Worm (Caenorhabditis elegans): ENCODE results near the gene K02E2.1.

The K02E2.1 gene

DNA sequence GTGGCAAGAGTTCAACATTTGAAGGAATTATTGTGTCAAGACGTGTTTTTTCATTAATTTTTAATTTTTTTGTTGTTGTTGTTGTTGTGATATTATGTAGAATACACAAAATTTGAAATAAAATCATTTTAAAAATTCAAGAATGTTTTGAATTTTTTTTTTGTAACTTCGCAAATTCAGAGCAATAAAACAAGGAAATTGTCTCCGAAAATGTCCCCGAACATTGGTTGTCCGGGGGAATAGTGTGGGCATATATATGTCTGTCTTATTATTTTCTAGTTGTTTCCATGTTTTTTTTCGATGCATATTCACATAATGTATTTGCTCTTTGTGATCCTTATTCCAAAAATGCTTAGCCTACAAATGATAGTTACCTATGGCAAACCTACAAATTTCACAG, 39.8 kb upstream of the K02E2.1 start, which contains the start of gene clec-262:
clec-262 (plus strand) TSS at position 301 of the 400 bp plus-strand sequence.
- TF ChIP-seq hlh-12 (tag; optimal IDR thresholded peaks at IDR 0.05) (no peak), B0261.1 (tag; optimal IDR thresholded peaks at IDR 0.05) (no peak), lin-26 (GFP tag; IDR thresholded peaks at IDR 0.05) (no peak), ceh-27 (GFP tag; optimal IDR thresholded peaks at IDR 0.05) (no peak), tlf-1 (GFP tag; optimal IDR thresholded peaks at IDR 0.05) (no peak), ceh-40 (GFP tag; IDR thresholded peaks at IDR 0.05) (no peak), B0336.3 (GFP tag; IDR thresholded peaks at IDR 0.05) (no peak), ets-4 (GFP tag; optimal IDR thresholded peaks at IDR 0.05) (no peak), Y95B8A.8 (GFP tag; IDR thresholded peaks at IDR 0.05) (no peak), lin-35 (GFP tag; optimal IDR thresholded peaks at IDR 0.05) (no peak), lir-1 (GFP tag; conservative IDR thresholded peaks at IDR 0.05) (no peak), bed-1 (GFP tag; IDR thresholded peaks at IDR 0.05) (no peak), attf-5 (GFP tag; optimal IDR thresholded peaks at IDR 0.05) (no peak), B0035.1 (tag; optimal IDR thresholded peaks at IDR 0.05) (no peak), aptf-2 (GFP tag; conservative IDR thresholded peaks at IDR 0.05) (no peak), nhr-120 (GFP tag; IDR thresholded peaks at IDR 0.05) (no peak), die-1 (tag; optimal IDR thresholded peaks at IDR 0.05) (no peak), K12H6.12 (tag; optimal IDR thresholded peaks at IDR 0.05) (no peak)

DNA sequence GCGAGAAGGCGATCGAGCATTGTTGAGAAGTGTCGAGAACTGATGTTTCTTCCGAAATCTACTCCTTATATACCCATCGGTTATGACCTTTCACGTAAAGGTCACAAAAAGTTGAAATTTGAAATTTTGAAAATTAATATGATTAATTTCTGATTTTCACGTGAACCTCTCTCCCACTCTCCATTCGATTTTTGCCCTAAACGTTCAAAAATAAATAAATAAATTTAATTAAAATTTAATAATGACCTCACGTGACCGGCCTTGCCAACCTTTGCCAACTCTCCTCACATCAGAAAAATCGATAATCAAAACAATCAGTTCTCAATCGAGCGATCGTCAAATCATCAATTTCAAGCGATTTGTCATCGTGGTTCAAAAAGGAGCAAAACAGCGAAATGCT, 33.9 kb upstream of the K02E2.1 start, which contains the start of gene Y113G7C.1:
Y113G7C.1 (plus strand) TSS at position 301 of the 400 bp plus-strand sequence.
- TF ChIP-seq dpl-1 (GFP tag; optimal IDR thresholded peaks at IDR 0.05) (no peak), ceh-100 (GFP tag; IDR thresholded peaks at IDR 0.05) (no peak), efl-1 (GFP tag; optimal IDR thresholded peaks at IDR 0.05) (no peak)

DNA sequence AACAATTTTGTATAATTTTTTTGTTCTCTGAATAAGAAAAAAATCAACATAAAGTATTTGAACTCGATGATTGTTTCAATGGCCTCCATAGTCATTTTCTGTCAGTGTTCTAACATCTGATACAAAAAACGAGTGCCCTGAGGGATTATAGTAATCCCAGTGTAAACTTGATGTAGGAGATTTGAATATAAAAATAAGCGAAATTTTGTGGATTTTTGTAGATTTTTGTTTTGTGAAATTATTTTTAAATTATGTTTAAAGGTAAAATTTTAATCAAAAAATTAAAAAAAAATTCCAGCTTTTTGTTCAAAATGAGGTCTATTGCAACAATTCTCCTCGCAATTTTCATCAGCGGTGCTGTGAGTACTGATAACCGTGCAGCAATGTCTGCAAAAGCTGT, 25.9 kb upstream of the K02E2.1 start, which contains the start of gene Y38H6A.1:
Y38H6A.1 (plus strand) TSS at position 301 of the 400 bp plus-strand sequence.
- TF ChIP-seq dpl-1 (GFP tag; optimal IDR thresholded peaks at IDR 0.05) (no peak), lin-26 (GFP tag; IDR thresholded peaks at IDR 0.05) (no peak), ceh-58 (GFP tag; IDR thresholded peaks at IDR 0.05) (no peak), tlf-1 (GFP tag; optimal IDR thresholded peaks at IDR 0.05) (no peak), C17E4.6 (GFP tag; IDR thresholded peaks at IDR 0.05) (no peak), ztf-18 (tag; optimal IDR thresholded peaks at IDR 0.05) (no peak), B0261.1 (tag; optimal IDR thresholded peaks at IDR 0.05) (no peak), ceh-91 (GFP tag; IDR thresholded peaks at IDR 0.05) (no peak)

DNA sequence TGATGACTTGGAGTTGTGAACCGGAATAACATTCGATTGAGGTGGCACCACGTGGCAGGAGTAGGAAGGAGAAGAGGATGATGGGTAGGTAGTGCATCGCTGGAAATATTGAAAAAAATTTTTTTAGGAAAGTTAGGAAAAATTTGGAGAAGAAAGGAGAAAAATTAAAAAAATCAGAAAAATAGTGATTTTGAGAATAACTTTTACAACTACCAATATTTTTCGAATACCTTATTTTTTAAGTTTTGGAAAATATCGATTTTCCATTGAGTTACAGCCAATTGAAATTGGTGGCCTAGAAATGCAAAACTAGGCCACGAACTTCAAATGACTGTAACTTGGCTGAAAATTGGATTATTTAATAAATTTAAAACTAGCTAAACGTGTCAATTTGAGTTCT, 16.0 kb upstream of the K02E2.1 start, which contains the start of gene Y38H6A.5:
Y38H6A.5 (minus strand) TSS at position 101 of the 400 bp plus-strand sequence.
- TF ChIP-seq mes-4 (tag; optimal IDR thresholded peaks at IDR 0.05) (no peak), C06A6.2 (GFP tag; conservative IDR thresholded peaks at IDR 0.05) (no peak), pbrm-1 (GFP tag; IDR thresholded peaks at IDR 0.05) (no peak), ceh-58 (GFP tag; IDR thresholded peaks at IDR 0.05) (no peak), T07F8.4 (tag; optimal IDR thresholded peaks at IDR 0.05) (no peak), ztf-18 (tag; optimal IDR thresholded peaks at IDR 0.05) (no peak), lin-54 (GFP tag; optimal IDR thresholded peaks at IDR 0.05) (no peak), snpc-4 (GFP tag; optimal IDR thresholded peaks at IDR 0.05) (no peak), snpc-4 (tag; optimal IDR thresholded peaks at IDR 0.05) (no peak), madf-3 (GFP tag; IDR thresholded peaks at IDR 0.05) (no peak), ama-1 (optimal IDR thresholded peaks at IDR 0.05) (no peak), ama-1 (GFP tag; optimal IDR thresholded peaks at IDR 0.05) (no peak), athp-1 (tag; optimal IDR thresholded peaks at IDR 0.05) (no peak), F37B4.10 (GFP tag; IDR thresholded peaks at IDR 0.05) (no peak), madf-6 (GFP tag; IDR thresholded peaks at IDR 0.05) (no peak), lsy-27 (tag; optimal IDR thresholded peaks at IDR 0.05; ENCODE audit: borderline replicate concordance, insufficient read depth) (no peak), snpc-3.4 (tag; optimal IDR thresholded peaks at IDR 0.05) (no peak), snpc-1.1 (tag; optimal IDR thresholded peaks at IDR 0.05; ENCODE audit: insufficient read depth) (no peak), ztf-28 (GFP tag; IDR thresholded peaks at IDR 0.05) (no peak)

All from whole organism, young adult.